Fruit fly (Drosophila melanogaster) whole organism, prepupa: ENCODE data around the gene Dpp10.

Source experiments
- CG10631 ChIP-seq: fragments of 200-800 bp; sonication (Bioruptor generic); optimal IDR thresholded peaks from 2 replicates; lab custom pipeline; 2016; ENCODE audit warnings: missing biosample characterization, missing genetic modification characterization
- CG16779 ChIP-seq: fragments of 200-800 bp; sonication (Bioruptor generic); optimal IDR thresholded peaks from 3 replicates; lab custom pipeline; 2017; ENCODE audit warnings: missing biosample characterization, mild to moderate bottlenecking, missing genetic modification characterization
- CG34406 ChIP-seq: fragments of 200-800 bp; sonication (Bioruptor generic); optimal IDR thresholded peaks from 3 replicates; lab custom pipeline; 2016; ENCODE audit warnings: missing biosample characterization, missing genetic modification characterization
- CG3919 ChIP-seq: fragments of 200-800 bp; sonication (Bioruptor generic); optimal IDR thresholded peaks from 3 replicates; lab custom pipeline; 2016; ENCODE audit warnings: missing biosample characterization, missing genetic modification characterization
- CG6792 ChIP-seq: fragments of 200-800 bp; sonication (Bioruptor generic); optimal IDR thresholded peaks from 3 replicates; lab custom pipeline; 2016; ENCODE audit warnings: missing biosample characterization, missing genetic modification characterization
- Eip75B ChIP-seq: fragments of 200-800 bp; sonication (Bioruptor generic); optimal IDR thresholded peaks from 3 replicates; lab custom pipeline; 2016; ENCODE audit warnings: missing biosample characterization, missing genetic modification characterization
- Ets96B ChIP-seq: fragments of 200-800 bp; optimal IDR thresholded peaks from 2 replicates; lab custom pipeline; 2019; ENCODE audit warnings: missing biosample characterization, mild to moderate bottlenecking, missing genetic modification characterization, moderate library complexity
- Hr4 ChIP-seq: fragments of 200-800 bp; sonication (Bioruptor generic); optimal IDR thresholded peaks from 3 replicates; lab custom pipeline; 2016; ENCODE audit warnings: missing biosample characterization, missing genetic modification characterization
- Lpt ChIP-seq: fragments of 200-800 bp; sonication (Bioruptor generic); optimal IDR thresholded peaks from 3 replicates; lab custom pipeline; 2016; ENCODE audit warnings: missing biosample characterization, missing genetic modification characterization
- OdsH ChIP-seq: fragments of 200-800 bp; sonication (Bioruptor generic); optimal IDR thresholded peaks from 3 replicates; lab custom pipeline; 2016; ENCODE audit warnings: missing biosample characterization, missing genetic modification characterization
- lz ChIP-seq: fragments of 200-800 bp; sonication (Bioruptor generic); optimal IDR thresholded peaks from 3 replicates; lab custom pipeline; 2016; ENCODE audit warnings: missing biosample characterization, missing genetic modification characterization
- pdm3 ChIP-seq: fragments of 200-800 bp; sonication (Bioruptor generic); optimal IDR thresholded peaks from 3 replicates; lab custom pipeline; 2016; ENCODE audit warnings: missing biosample characterization, missing genetic modification characterization

- peak; percentile 99 for TF ChIP-seq Hr4
- peak; percentile 90 for TF ChIP-seq CG16779 (tag; lab: Kevin White, UChicago)
- TF ChIP-seq pdm3 (GFP tag; lab: Kevin White, UChicago), result peak; percentile 97
- peak; percentile 91 for TF ChIP-seq CG10631
- peak; percentile 89 for TF ChIP-seq Ets96B (tag; lab: Kevin White, UChicago)
- TF ChIP-seq CG6792 (GFP tag; lab: Kevin White, UChicago), result peak; percentile 91
- peak; percentile 97 for TF ChIP-seq Lpt (GFP tag; lab: Kevin White, UChicago)
- peak; percentile 96 for TF ChIP-seq OdsH (GFP tag; lab: Kevin White, UChicago)
- peak; percentile 96 for TF ChIP-seq lz (GFP tag; lab: Kevin White, UChicago)
- peak; percentile 94 for TF ChIP-seq CG34406 (GFP tag; lab: Kevin White, UChicago)
- peak; percentile 94 for TF ChIP-seq CG3919 (GFP tag; lab: Kevin White, UChicago)
- peak; percentile 95 for TF ChIP-seq Eip75B (GFP tag; lab: Kevin White, UChicago)
Observed at dm6 chr2L:6647103-6647711, 46.3 kb upstream of the Dpp10 start.
